Worm (Caenorhabditis elegans) whole organism, L1 larva: ENCODE data around the gene snr-6.
"Not testable (repeated sequence)": the region's sequence is repeated elsewhere in the genome, so short reads cannot be mapped to it uniquely, and the experiment has no call there.

Experiments used
- C04F5.9 ChIP-seq: sonication (generic microtip); optimal IDR thresholded peaks from 2 replicates; lab custom pipeline; 2016; ENCODE audit warnings: missing genetic modification characterization, missing compliant biosample characterization
- aha-1 ChIP-seq: fragments of 150-350 bp; optimal IDR thresholded peaks from 2 replicates; lab custom pipeline; 2014; ENCODE audit warnings: missing biosample characterization, missing genetic modification characterization
- blmp-1 ChIP-seq: fragments of 150-350 bp; optimal IDR thresholded peaks from 2 replicates; lab custom pipeline; 2014; ENCODE audit warnings: missing biosample characterization, missing genetic modification characterization
- ceh-88 ChIP-seq: fragments of 200-800 bp; sonication (Bioruptor generic); IDR thresholded peaks from 2 replicates; pipeline ENCODE4 v1.3.6; 2022; ENCODE audit warnings: missing genetic modification characterization, missing compliant biosample characterization
- efl-1 ChIP-seq, 4 experiments: fragments of 150-350 bp; optimal IDR thresholded peaks in 3 of 4; peaks in 1 of 4; 1 replicate in 1 of 4; 2 replicates in 3 of 4; lab custom pipeline; 2014; ENCODE audit warnings: missing biosample characterization in 2 of 4, missing genetic modification characterization in 2 of 4, missing genetic modification reagents in 2 of 4
- fkh-10 ChIP-seq: sonication (generic microtip); optimal IDR thresholded peaks from 2 replicates; lab custom pipeline; 2017; ENCODE audit warnings: missing biosample characterization, missing genetic modification reagents, missing genetic modification characterization
- fkh-8 ChIP-seq: sonication (generic microtip); optimal IDR thresholded peaks from 2 replicates; lab custom pipeline; 2016; ENCODE audit warnings: mild to moderate bottlenecking, missing genetic modification characterization, missing compliant biosample characterization
- hlh-17 ChIP-seq: fragments of 200-800 bp; sonication (Bioruptor generic); optimal IDR thresholded peaks from 2 replicates; lab custom pipeline; 2018; ENCODE audit warnings: missing genetic modification characterization, mild to moderate bottlenecking, missing compliant biosample characterization, moderate library complexity, borderline replicate concordance
- irx-1 ChIP-seq: sonication (generic microtip); optimal IDR thresholded peaks from 2 replicates; lab custom pipeline; 2016; ENCODE audit warnings: missing genetic modification characterization, missing compliant biosample characterization
- lin-35 ChIP-seq, 2 experiments: fragments of 150-350 bp; optimal IDR thresholded peaks; 2 replicates each; lab custom pipeline; 2014; ENCODE audit warnings: missing biosample characterization in 2 of 2, missing genetic modification characterization in 2 of 2, missing genetic modification reagents in 2 of 2
- mab-9 ChIP-seq: fragments of 200-800 bp; sonication (Bioruptor generic); IDR thresholded peaks from 2 replicates; pipeline ENCODE4 v1.3.6; 2022; ENCODE audit warnings: missing genetic modification reagents, missing genetic modification characterization, missing compliant biosample characterization
- nhr-19 ChIP-seq: fragments of 200-800 bp; sonication (Bioruptor generic); conservative IDR thresholded peaks from 2 replicates; pipeline ENCODE4 v1.3.6; 2022; ENCODE audit warnings: missing genetic modification characterization, missing compliant biosample characterization
- nhr-77 ChIP-seq: fragments of 150-350 bp; optimal IDR thresholded peaks from 2 replicates; lab custom pipeline; 2014; ENCODE audit warnings: missing biosample characterization, missing genetic modification characterization
- pax-3 ChIP-seq: fragments of 200-800 bp; sonication (Bioruptor generic); optimal IDR thresholded peaks from 2 replicates; lab custom pipeline; 2018; ENCODE audit warnings: mild to moderate bottlenecking, missing genetic modification characterization, moderate library complexity, missing compliant biosample characterization
- rnt-1 ChIP-seq: sonication (generic microtip); optimal IDR thresholded peaks from 2 replicates; lab custom pipeline; 2016; ENCODE audit warnings: mild to moderate bottlenecking, missing genetic modification characterization, moderate library complexity, missing compliant biosample characterization
- sox-4 ChIP-seq: sonication (generic microtip); optimal IDR thresholded peaks from 2 replicates; lab custom pipeline; 2016; ENCODE audit warnings: missing genetic modification characterization, missing compliant biosample characterization
- zip-4 ChIP-seq: fragments of 200-800 bp; sonication (Bioruptor generic); optimal IDR thresholded peaks from 2 replicates; lab custom pipeline; 2018; ENCODE audit warnings: mild to moderate bottlenecking, missing genetic modification characterization, moderate library complexity, missing compliant biosample characterization

snr-6 gene

ce11 chrIII:12399709-12400108 lies 29.7 kb downstream of the snr-6 start (continued):
- TF ChIP-seq fkh-8 (no peak), sox-4 (tag; lab: Kevin White, UChicago) (no peak), nhr-77 (no peak)
- TF ChIP-seq, all 84 proteins: peak for 11

DNA sequence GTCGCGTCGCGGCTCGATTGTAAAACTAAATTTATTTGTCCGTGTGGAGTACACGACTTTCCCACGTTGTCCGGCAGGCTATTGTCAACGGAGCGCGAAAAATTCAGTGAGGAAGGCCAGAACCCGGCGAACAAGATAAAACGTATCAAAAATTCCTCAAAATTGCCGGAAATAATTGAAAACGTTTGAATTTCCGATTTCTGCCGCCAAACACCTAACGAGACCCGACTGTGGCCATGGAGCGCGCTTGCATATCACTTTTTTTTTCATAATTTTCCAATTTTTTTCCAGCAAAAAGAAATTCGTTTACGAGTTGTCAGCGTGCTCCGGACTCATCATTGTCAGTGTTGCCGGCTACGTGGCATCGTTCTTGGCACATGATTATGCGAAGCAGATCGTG lies 31.0 kb downstream of the snr-6 start:
- TF ChIP-seq fkh-10 (GFP tag; lab: Kevin White, UChicago) (no peak), pax-3 (tag; lab: Kevin White, UChicago) (no peak), mab-9 (GFP tag; lab: Robert Waterston, UW) (no peak), efl-1 (optimal IDR thresholded peaks at IDR 0.05; lab: Kevin White, UChicago) (no peak), efl-1 (GFP tag; optimal IDR thresholded peaks at IDR 0.05 in 1 of 2; lab: Kevin White, UChicago) (peak in 1 of 2 experiments; percentile 49), ceh-88 (no peak)

DNA sequence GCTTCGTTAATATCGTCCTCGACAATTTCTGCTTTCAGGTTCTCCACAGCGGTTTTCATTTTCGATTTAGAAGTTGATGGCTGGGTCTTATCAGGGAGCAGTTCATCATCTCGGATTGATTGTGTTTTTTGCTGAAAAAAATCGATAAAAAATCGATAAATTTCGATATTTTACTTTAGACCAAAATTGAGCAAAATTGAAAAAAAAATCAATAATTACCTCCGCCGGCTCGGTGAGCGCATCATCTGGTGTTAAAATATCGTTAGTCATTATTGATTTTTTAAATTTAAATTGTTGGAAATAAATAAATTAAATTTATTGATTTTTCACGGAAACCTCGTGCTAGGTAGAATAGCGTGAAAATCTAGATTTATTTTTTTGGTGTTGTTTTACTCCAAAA lies 34.3 kb downstream of the snr-6 start, which contains the start of gene Y49E10.10:
Y49E10.10 (plus strand) TSS at position 381 of the 400 bp plus-strand sequence.
- TF ChIP-seq rnt-1 (no peak), efl-1 (optimal IDR thresholded peaks at IDR 0.05; lab: Kevin White, UChicago) (no peak), efl-1 (GFP tag; optimal IDR thresholded peaks at IDR 0.05 in 1 of 2; lab: Kevin White, UChicago) (peak in 1 of 2 experiments; percentile 42)

DNA sequence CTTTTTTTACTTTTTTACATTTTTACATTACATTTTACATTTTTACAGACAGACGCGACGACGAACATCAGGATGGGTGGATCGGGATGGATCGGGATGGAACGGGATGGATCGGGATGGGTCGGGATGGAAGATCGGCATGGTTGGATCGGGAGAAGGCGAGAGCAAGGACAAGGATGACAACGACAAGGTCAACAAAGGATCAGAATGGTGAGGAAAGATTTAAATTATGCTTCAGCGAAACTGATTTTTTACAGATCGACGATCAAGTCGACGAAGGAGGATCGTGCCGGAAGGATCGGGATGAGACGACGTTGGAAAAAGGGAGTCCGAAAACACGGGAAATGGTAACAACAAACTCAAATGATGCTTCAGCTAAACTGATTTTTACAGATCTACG lies 41.3 kb downstream of the snr-6 start:
- TF ChIP-seq nhr-19 (GFP tag; lab: Robert Waterston, UW), result no peak
- TF ChIP-seq C04F5.9, result no peak
- TF ChIP-seq aha-1 (tag; lab: Kevin White, UChicago), result no peak
- TF ChIP-seq lin-35 (GFP tag; optimal IDR thresholded peaks at IDR 0.05; lab: Kevin White, UChicago), result no peak
- no peak for TF ChIP-seq efl-1 (optimal IDR thresholded peaks at IDR 0.05; lab: Kevin White, UChicago)
- peak in 1 of 2 experiments; percentile 27 for TF ChIP-seq efl-1 (GFP tag; optimal IDR thresholded peaks at IDR 0.05 in 1 of 2; lab: Kevin White, UChicago)
- TF ChIP-seq, all 84 proteins: peak for 1

DNA sequence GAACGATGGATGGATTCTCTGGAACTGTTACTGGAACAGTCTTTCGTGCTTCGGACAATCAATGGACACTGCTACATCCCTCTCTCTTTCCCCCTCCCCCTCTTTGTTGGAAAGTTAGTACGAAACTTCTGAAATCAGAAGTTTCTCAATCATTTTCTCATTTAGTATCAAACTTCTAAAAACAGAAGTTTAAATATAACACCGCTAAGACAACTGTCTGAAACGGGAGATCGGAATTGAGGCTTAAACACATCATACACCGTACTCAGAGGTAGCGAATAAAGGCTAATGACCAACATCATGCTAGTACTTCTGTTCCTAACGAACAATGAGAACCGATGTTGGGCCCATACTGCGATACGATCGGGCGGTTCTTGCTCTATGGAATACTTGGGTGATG lies 42.8 kb downstream of the snr-6 start, which contains the start of gene Y49E10.30:
Y49E10.30 (plus strand) TSS at position 301 of the 400 bp plus-strand sequence.
- TF ChIP-seq irx-1; hlh-17 (GFP tag; lab: Kevin White, UChicago); zip-4 (GFP tag; lab: Kevin White, UChicago): not testable (repeated sequence)

- TF ChIP-seq irx-1; blmp-1 (tag; lab: Kevin White, UChicago); zip-4 (GFP tag; lab: Kevin White, UChicago): not testable (repeated sequence)
Observed at ce11 chrIII:12383709-12384108, 45.7 kb downstream of the snr-6 start, which contains the start of gene Y49E10.4. TSS of gene Y49E10.4 (minus strand) at chrIII:12383809.
